Worm (Caenorhabditis elegans) whole organism, mixed stage, embryonic: ENCODE data around the gene Y116F11B.8.
A peak's percentile ranks its signal among the peaks of the same experiment; 100 is the strongest.

Source experiments
- M03D4.4 ChIP-seq: sonication (generic microtip); optimal IDR thresholded peaks from 2 replicates; lab custom pipeline; 2017; ENCODE audit warnings: mild to moderate bottlenecking, missing genetic modification characterization, missing compliant biosample characterization
- bed-3 ChIP-seq: fragments of 200-800 bp; sonication (Bioruptor generic); optimal IDR thresholded peaks from 3 replicates; lab custom pipeline; 2018; ENCODE audit warnings: mild to moderate bottlenecking, missing genetic modification characterization, moderate library complexity, missing compliant biosample characterization
- blmp-1 ChIP-seq: fragments of 150-350 bp; optimal IDR thresholded peaks from 2 replicates; lab custom pipeline; 2014; ENCODE audit warnings: missing biosample characterization, missing genetic modification characterization
- ceh-39 ChIP-seq: fragments of 150-350 bp; optimal IDR thresholded peaks from 2 replicates; lab custom pipeline; 2014; ENCODE audit warnings: missing biosample characterization, missing genetic modification characterization
- ceh-43 ChIP-seq: fragments of 200-800 bp; sonication (Bioruptor generic); optimal IDR thresholded peaks from 2 replicates; lab custom pipeline; 2018; ENCODE audit warnings: mild to moderate bottlenecking, missing genetic modification characterization, moderate library complexity, missing compliant biosample characterization
- ceh-83 ChIP-seq: fragments of 200-800 bp; sonication (Bioruptor generic); optimal IDR thresholded peaks from 2 replicates; lab custom pipeline; 2018; ENCODE audit warnings: mild to moderate bottlenecking, missing genetic modification characterization, missing compliant biosample characterization
- ces-1 ChIP-seq: fragments of 150-350 bp; optimal IDR thresholded peaks from 2 replicates; lab custom pipeline; 2014; ENCODE audit warnings: missing biosample characterization, missing genetic modification reagents, missing genetic modification characterization
- cnd-1 ChIP-seq: fragments of 200-800 bp; sonication (Bioruptor generic); optimal IDR thresholded peaks from 2 replicates; lab custom pipeline; 2018; ENCODE audit warnings: mild to moderate bottlenecking, missing genetic modification characterization, missing compliant biosample characterization
- drap-1 ChIP-seq: fragments of 200-800 bp; sonication (Bioruptor generic); optimal IDR thresholded peaks from 3 replicates; lab custom pipeline; 2018; ENCODE audit warnings: mild to moderate bottlenecking, missing genetic modification characterization, missing compliant biosample characterization
- elt-1 ChIP-seq: sonication (generic microtip); optimal IDR thresholded peaks from 2 replicates; lab custom pipeline; 2017; ENCODE audit warnings: missing genetic modification characterization, mild to moderate bottlenecking, missing compliant biosample characterization, antibody characterized with exemption, moderate library complexity, borderline replicate concordance; ENCODE audit not compliant: insufficient read depth
- elt-3 ChIP-seq: fragments of 150-350 bp; optimal IDR thresholded peaks from 2 replicates; lab custom pipeline; 2014; ENCODE audit warnings: missing biosample characterization, missing genetic modification characterization
- flh-1 ChIP-seq: fragments of 200-800 bp; sonication (Bioruptor generic); optimal IDR thresholded peaks from 2 replicates; lab custom pipeline; 2018; ENCODE audit warnings: mild to moderate bottlenecking, missing genetic modification characterization, moderate library complexity, missing compliant biosample characterization
- ham-2 ChIP-seq: fragments of 200-800 bp; sonication (Bioruptor generic); optimal IDR thresholded peaks from 2 replicates; lab custom pipeline; 2018; ENCODE audit warnings: mild to moderate bottlenecking, missing genetic modification characterization, missing compliant biosample characterization
- hlh-1 ChIP-seq: fragments of 150-350 bp; optimal IDR thresholded peaks from 2 replicates; lab custom pipeline; 2014; ENCODE audit warnings: missing biosample characterization, missing genetic modification reagents, missing genetic modification characterization
- lin-13 ChIP-seq: fragments of 150-350 bp; optimal IDR thresholded peaks from 2 replicates; lab custom pipeline; 2014; ENCODE audit warnings: missing biosample characterization, missing genetic modification characterization
- lin-32 ChIP-seq: fragments of 200-800 bp; sonication (Bioruptor generic); optimal IDR thresholded peaks from 2 replicates; lab custom pipeline; 2018; ENCODE audit warnings: mild to moderate bottlenecking, missing genetic modification characterization, missing compliant biosample characterization
- lsy-2 ChIP-seq: fragments of 150-350 bp; optimal IDR thresholded peaks from 2 replicates; lab custom pipeline; 2014; ENCODE audit warnings: missing biosample characterization, missing genetic modification characterization
- mab-5 ChIP-seq: fragments of 150-350 bp; optimal IDR thresholded peaks from 2 replicates; lab custom pipeline; 2014; ENCODE audit warnings: missing biosample characterization, missing genetic modification characterization
- mep-1 ChIP-seq: fragments of 150-350 bp; optimal IDR thresholded peaks from 2 replicates; lab custom pipeline; 2017; ENCODE audit warnings: missing biosample characterization, missing genetic modification reagents, missing genetic modification characterization, inconsistent platforms
- mls-2 ChIP-seq: sonication (generic microtip); optimal IDR thresholded peaks from 2 replicates; lab custom pipeline; 2016; ENCODE audit warnings: mild to moderate bottlenecking, missing genetic modification characterization, moderate library complexity, missing compliant biosample characterization
- nhr-12 ChIP-seq: fragments of 150-350 bp; optimal IDR thresholded peaks from 2 replicates; lab custom pipeline; 2014; ENCODE audit warnings: missing biosample characterization, missing genetic modification characterization
- nhr-2 ChIP-seq: fragments of 150-350 bp; optimal IDR thresholded peaks from 2 replicates; lab custom pipeline; 2014; ENCODE audit warnings: missing biosample characterization, missing genetic modification characterization
- nhr-237 ChIP-seq: fragments of 150-350 bp; optimal IDR thresholded peaks from 2 replicates; lab custom pipeline; 2014; ENCODE audit warnings: missing biosample characterization, missing genetic modification characterization
- nhr-28 ChIP-seq: fragments of 150-350 bp; optimal IDR thresholded peaks from 2 replicates; lab custom pipeline; 2014; ENCODE audit warnings: missing biosample characterization, missing genetic modification characterization
- nhr-76 ChIP-seq: sonication (generic microtip); optimal IDR thresholded peaks from 2 replicates; lab custom pipeline; 2017; ENCODE audit warnings: missing biosample characterization, missing genetic modification characterization
- sem-2 ChIP-seq: fragments of 200-800 bp; sonication (Bioruptor generic); optimal IDR thresholded peaks from 2 replicates; lab custom pipeline; 2018; ENCODE audit warnings: mild to moderate bottlenecking, missing genetic modification characterization, missing compliant biosample characterization
- snpc-4 ChIP-seq: fragments of 150-350 bp; optimal IDR thresholded peaks from 2 replicates; lab custom pipeline; 2014; ENCODE audit warnings: missing biosample characterization, missing genetic modification characterization
- sptf-1 ChIP-seq: sonication (generic microtip); optimal IDR thresholded peaks from 2 replicates; lab custom pipeline; 2017; ENCODE audit warnings: mild to moderate bottlenecking, missing genetic modification characterization, moderate library complexity, missing compliant biosample characterization
- tbx-8 ChIP-seq: fragments of 200-800 bp; sonication (Bioruptor generic); optimal IDR thresholded peaks from 2 replicates; lab custom pipeline; 2018; ENCODE audit warnings: mild to moderate bottlenecking, missing genetic modification characterization, moderate library complexity, missing compliant biosample characterization
- unc-120 ChIP-seq: sonication (generic microtip); optimal IDR thresholded peaks from 2 replicates; lab custom pipeline; 2017; ENCODE audit warnings: missing genetic modification characterization, missing compliant biosample characterization; ENCODE audit not compliant: poor library complexity, severe bottlenecking
- unc-39 ChIP-seq: fragments of 150-350 bp; optimal IDR thresholded peaks from 2 replicates; lab custom pipeline; 2014; ENCODE audit warnings: missing biosample characterization, missing genetic modification characterization
- unc-62 ChIP-seq: fragments of 150-350 bp; optimal IDR thresholded peaks from 2 replicates; lab custom pipeline; 2014; ENCODE audit warnings: missing biosample characterization, missing genetic modification reagents, missing genetic modification characterization
- zip-8 ChIP-seq: fragments of 150-350 bp; optimal IDR thresholded peaks from 2 replicates; lab custom pipeline; 2014; ENCODE audit warnings: missing biosample characterization, missing genetic modification characterization
- ztf-11 ChIP-seq: fragments of 150-350 bp; optimal IDR thresholded peaks from 2 replicates; lab custom pipeline; 2014; ENCODE audit warnings: missing biosample characterization, missing genetic modification characterization

Y116F11B.8 gene

DNA sequence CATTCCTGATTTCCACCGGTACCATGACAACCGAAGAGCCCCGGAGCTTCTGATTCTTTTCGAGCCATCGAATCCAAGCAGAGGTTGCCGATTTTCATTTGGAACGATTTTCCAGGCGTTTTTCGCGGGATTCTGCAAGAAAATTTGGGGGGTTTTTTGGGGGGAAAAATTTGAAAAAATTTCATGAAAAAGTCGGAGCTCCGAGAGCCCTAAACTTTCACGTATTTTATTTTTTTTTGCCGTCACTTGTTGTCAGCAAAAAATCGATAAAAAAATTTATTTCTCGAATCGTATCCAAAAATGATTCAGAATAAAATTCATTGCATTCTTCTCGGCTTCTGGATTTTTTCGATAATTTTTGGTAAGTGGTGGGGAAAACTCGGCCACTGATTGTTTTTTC lies 25.5 kb downstream of the Y116F11B.8 start, which contains the start of gene Y116F11B.13:
Gene Y116F11B.13, plus strand, starts transcription at position 301 of the 400 bp plus-strand sequence.
- TF ChIP-seq lin-13 (tag; lab: Kevin White, UChicago) (no peak), M03D4.4 (no peak), bed-3 (GFP tag; lab: Kevin White, UChicago) (no peak), sptf-1 (tag; lab: Kevin White, UChicago) (no peak), mab-5 (tag; lab: Kevin White, UChicago) (no peak), flh-1 (GFP tag; lab: Kevin White, UChicago) (no peak), snpc-4 (tag; lab: Kevin White, UChicago) (no peak), mls-2 (tag; lab: Kevin White, UChicago) (no peak), ceh-43 (GFP tag; lab: Kevin White, UChicago) (no peak), sem-2 (GFP tag; lab: Kevin White, UChicago) (no peak), unc-62 (no peak), elt-1 (tag; lab: Kevin White, UChicago) (no peak), tbx-8 (no peak), lin-32 (no peak), nhr-237 (tag; lab: Kevin White, UChicago) (no peak), hlh-1 (tag; lab: Kevin White, UChicago) (no peak)

DNA sequence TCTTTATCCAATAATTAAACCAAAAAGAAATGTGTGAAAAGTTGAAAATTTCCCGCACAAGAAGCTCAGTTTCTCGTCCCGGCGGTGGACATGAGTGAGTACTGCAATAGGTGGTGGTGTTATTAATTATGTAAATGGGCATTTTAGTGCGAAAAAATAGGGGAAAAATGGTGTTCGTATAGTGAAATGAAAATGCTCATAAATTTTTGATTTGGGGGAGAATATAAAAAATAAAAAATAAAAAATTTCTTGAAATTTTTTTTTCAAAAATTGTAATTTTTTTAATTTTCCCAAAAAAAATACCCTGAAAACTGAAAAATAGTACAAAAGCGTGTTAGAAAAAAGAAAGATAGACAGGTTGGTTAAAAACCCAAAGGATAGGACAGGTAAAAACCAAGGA lies 37.8 kb downstream of the Y116F11B.8 start, which contains the start of gene gly-4:
Gene gly-4, minus strand, starts transcription at position 101 of the 400 bp plus-strand sequence.
- TF ChIP-seq ces-1 (GFP tag; lab: Kevin White, UChicago) (no peak), unc-120 (tag; lab: Kevin White, UChicago) (no peak), sptf-1 (tag; lab: Kevin White, UChicago) (no peak), nhr-237 (tag; lab: Kevin White, UChicago) (no peak)
- TF ChIP-seq, all 35 proteins: peak for 0

DNA sequence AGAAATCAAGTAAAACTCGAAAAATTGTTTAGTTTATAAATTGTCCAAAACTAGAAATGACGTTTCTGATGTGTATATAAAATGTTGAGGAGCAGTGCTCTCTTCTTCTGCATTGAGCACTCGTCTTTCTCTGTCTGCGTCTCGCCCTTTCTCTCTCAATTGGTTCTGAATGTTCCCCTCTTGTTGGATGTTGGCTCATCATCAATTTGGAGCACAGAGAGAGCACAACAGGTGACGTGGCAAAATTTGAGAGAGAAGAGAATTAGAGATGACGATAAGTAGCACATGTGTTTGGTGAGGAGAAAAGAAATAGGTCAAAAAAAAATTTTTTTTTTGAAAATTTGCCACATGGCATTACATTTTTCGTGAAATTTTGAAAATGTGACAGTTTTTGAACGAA lies 40.1 kb downstream of the Y116F11B.8 start:
- TF ChIP-seq nhr-2 (no peak), elt-3 (no peak), cnd-1 (tag; lab: Kevin White, UChicago) (no peak), zip-8 (tag; lab: Kevin White, UChicago) (no peak), elt-1 (tag; lab: Kevin White, UChicago) (no peak), ces-1 (GFP tag; lab: Kevin White, UChicago) (peak; percentile 64), lsy-2 (tag; lab: Kevin White, UChicago) (peak; percentile 25), mep-1 (tag; lab: Kevin White, UChicago) (peak; percentile 50), nhr-76 (tag; lab: Kevin White, UChicago) (no peak), lin-32 (no peak), ceh-39 (tag; lab: Kevin White, UChicago) (no peak), flh-1 (GFP tag; lab: Kevin White, UChicago) (no peak), nhr-237 (tag; lab: Kevin White, UChicago) (no peak), unc-39 (tag; lab: Kevin White, UChicago) (no peak), bed-3 (GFP tag; lab: Kevin White, UChicago) (no peak), unc-62 (peak; percentile 77), mab-5 (tag; lab: Kevin White, UChicago) (peak; percentile 43), hlh-1 (tag; lab: Kevin White, UChicago) (peak; percentile 100), ham-2 (GFP tag; lab: Kevin White, UChicago) (no peak), sem-2 (GFP tag; lab: Kevin White, UChicago) (no peak), nhr-12 (tag; lab: Kevin White, UChicago) (no peak), drap-1 (GFP tag; lab: Kevin White, UChicago) (no peak), ztf-11 (tag; lab: Kevin White, UChicago) (no peak), nhr-28 (no peak), ceh-43 (GFP tag; lab: Kevin White, UChicago) (no peak), ceh-83 (GFP tag; lab: Kevin White, UChicago) (no peak), M03D4.4 (no peak), mls-2 (tag; lab: Kevin White, UChicago) (no peak), lin-13 (tag; lab: Kevin White, UChicago) (no peak), blmp-1 (tag; lab: Kevin White, UChicago) (no peak), unc-120 (tag; lab: Kevin White, UChicago) (peak; percentile 83)
